Worm (Caenorhabditis elegans): ENCODE measurements around the gene srbc-26.

- TF ChIP-seq lin-39 (tag; optimal IDR thresholded peaks at IDR 0.05), result no peak
- no peak for TF ChIP-seq nhr-102 (tag; optimal IDR thresholded peaks at IDR 0.05)
- TF ChIP-seq lin-15B (tag; optimal IDR thresholded peaks at IDR 0.05), result no peak
- TF ChIP-seq lim-7 (GFP tag; IDR thresholded peaks at IDR 0.05), result no peak
Observed at ce11 chrV:17206469-17206868, 34.8 kb downstream of the srbc-26 start.

All from whole organism, L4 larva.